Worm (Caenorhabditis elegans) whole organism, midembryonic: ENCODE results near the gene srw-8.

Experiments
- T22C8.4 ChIP-seq: fragments of 200-800 bp; sonication (Bioruptor generic); IDR thresholded peaks from 2 replicates; pipeline ENCODE4 v1.3.6; 2022; ENCODE audit warnings: missing genetic modification characterization, missing compliant biosample characterization
- cog-1 ChIP-seq: sonication (generic microtip); optimal IDR thresholded peaks from 2 replicates; lab custom pipeline; 2016; ENCODE audit warnings: missing genetic modification characterization, missing compliant biosample characterization
- flt-1 ChIP-seq: fragments of 200-800 bp; sonication (Bioruptor generic); IDR thresholded peaks from 2 replicates; pipeline ENCODE4 v1.3.6; 2022; ENCODE audit warnings: missing genetic modification characterization, missing compliant biosample characterization
- klf-2 ChIP-seq: fragments of 200-800 bp; sonication (Bioruptor generic); conservative IDR thresholded peaks from 2 replicates; pipeline ENCODE4 v1.3.6; 2022; ENCODE audit warnings: missing genetic modification reagents, missing genetic modification characterization, missing compliant biosample characterization
- med-1 ChIP-seq: sonication (generic microtip); optimal IDR thresholded peaks from 2 replicates; lab custom pipeline; 2017; ENCODE audit warnings: missing genetic modification characterization, mild to moderate bottlenecking, missing compliant biosample characterization, antibody characterized with exemption, missing genetic modification reagents; ENCODE audit not compliant: insufficient read depth
- tab-1 ChIP-seq: fragments of 200-800 bp; sonication (Bioruptor generic); IDR thresholded peaks from 2 replicates; pipeline ENCODE4 v1.3.6; 2022; ENCODE audit warnings: missing genetic modification characterization, missing compliant biosample characterization
- ztf-23 ChIP-seq: fragments of 200-800 bp; sonication (Bioruptor generic); IDR thresholded peaks from 2 replicates; pipeline ENCODE4 v1.3.6; 2022; ENCODE audit warnings: missing genetic modification reagents, missing genetic modification characterization, missing compliant biosample characterization
- ztf-29 ChIP-seq: fragments of 200-800 bp; sonication (Bioruptor generic); IDR thresholded peaks from 2 replicates; pipeline ENCODE4 v1.3.6; 2022; ENCODE audit warnings: missing genetic modification reagents, missing genetic modification characterization, missing compliant biosample characterization

- no peak for TF ChIP-seq flt-1
- no peak for TF ChIP-seq cog-1 (tag; lab: Kevin White, UChicago)
- no peak for TF ChIP-seq tab-1 (GFP tag; lab: Robert Waterston, UW)
- no peak for TF ChIP-seq T22C8.4 (GFP tag; lab: Robert Waterston, UW)
- TF ChIP-seq ztf-29, result no peak
- TF ChIP-seq ztf-23, result no peak
- no peak for TF ChIP-seq med-1 (GFP tag; lab: Kevin White, UChicago)
- no peak for TF ChIP-seq klf-2
Observed at ce11 chrV:3032343-3032742, 1.8 kb downstream of the srw-8 start, which contains the start of gene irld-38.
